Fruit fly (Drosophila melanogaster) whole organism, embryonic: Measurements from ENCODE around the gene Atac2.

Experiments
- Atf-2 ChIP-seq: fragments of 200-800 bp; sonication (Bioruptor generic); optimal IDR thresholded peaks from 2 replicates; lab custom pipeline; 2016; ENCODE audit warnings: missing biosample characterization, missing genetic modification characterization
- Awh ChIP-seq: fragments of 200-800 bp; sonication (Bioruptor generic); IDR thresholded peaks from 2 replicates; pipeline ENCODE4, ENCODE4 v1.3.6; 2022; ENCODE audit warnings: missing biosample characterization, missing genetic modification characterization
- B-H1 ChIP-seq: fragments of 200-800 bp; sonication (Bioruptor generic); IDR thresholded peaks from 3 replicates; pipeline ENCODE4 v1.3.6; 2022; ENCODE audit warnings: missing biosample characterization, missing genetic modification characterization
- Bdp1 ChIP-seq: fragments of 200-800 bp; sonication (Bioruptor generic); optimal IDR thresholded peaks from 3 replicates; lab custom pipeline; 2016; ENCODE audit warnings: missing biosample characterization, missing genetic modification characterization
- CG11723 ChIP-seq: fragments of 200-800 bp; sonication (Bioruptor generic); optimal IDR thresholded peaks from 2 replicates; lab custom pipeline; 2017; ENCODE audit warnings: missing biosample characterization, mild to moderate bottlenecking, missing genetic modification characterization
- CG14050 ChIP-seq: fragments of 200-800 bp; sonication (Bioruptor generic); IDR thresholded peaks from 3 replicates; pipeline ENCODE4 v1.3.6; 2022; ENCODE audit warnings: missing biosample characterization, missing genetic modification characterization
- CG14667 ChIP-seq: fragments of 200-800 bp; sonication (Bioruptor generic); IDR thresholded peaks from 2 replicates; pipeline ENCODE4 v1.3.6; 2022; ENCODE audit warnings: missing biosample characterization, missing genetic modification characterization
- CG16779 ChIP-seq: fragments of 200-800 bp; sonication (Bioruptor generic); IDR thresholded peaks from 2 replicates; pipeline ENCODE4 v1.3.6; 2022; ENCODE audit warnings: missing biosample characterization, missing genetic modification characterization
- CG16815 ChIP-seq: fragments of 200-800 bp; sonication (Bioruptor generic); optimal IDR thresholded peaks from 3 replicates; lab custom pipeline; 2017; ENCODE audit warnings: missing biosample characterization, mild to moderate bottlenecking, missing genetic modification characterization
- CG17328 ChIP-seq: fragments of 200-800 bp; sonication (Bioruptor generic); IDR thresholded peaks from 2 replicates; pipeline ENCODE4 v1.3.6; 2022; ENCODE audit warnings: missing biosample characterization, missing genetic modification characterization
- CG17612 ChIP-seq: fragments of 200-800 bp; sonication (Bioruptor generic); IDR thresholded peaks from 2 replicates; pipeline ENCODE4 v1.3.6; 2022; ENCODE audit warnings: missing biosample characterization, missing genetic modification characterization
- CG1792 ChIP-seq: fragments of 200-800 bp; sonication (Bioruptor generic); optimal IDR thresholded peaks from 2 replicates; lab custom pipeline; 2016; ENCODE audit warnings: missing biosample characterization, missing genetic modification characterization
- CG18619 ChIP-seq: fragments of 200-800 bp; sonication (Bioruptor generic); optimal IDR thresholded peaks from 3 replicates; lab custom pipeline; 2017; ENCODE audit warnings: missing biosample characterization, mild to moderate bottlenecking, missing genetic modification characterization
- CG2202 ChIP-seq: fragments of 200-800 bp; sonication (Bioruptor generic); optimal IDR thresholded peaks from 2 replicates; lab custom pipeline; 2018; ENCODE audit warnings: missing biosample characterization, mild to moderate bottlenecking, missing genetic modification characterization
- CG31224 ChIP-seq: fragments of 200-800 bp; sonication (Bioruptor generic); IDR thresholded peaks from 2 replicates; pipeline ENCODE4 v1.3.6; 2022; ENCODE audit warnings: missing biosample characterization, missing genetic modification characterization
- CG33557 ChIP-seq: fragments of 200-800 bp; sonication (Bioruptor generic); optimal IDR thresholded peaks from 2 replicates; lab custom pipeline; 2019; ENCODE audit warnings: missing biosample characterization, mild to moderate bottlenecking, missing genetic modification characterization, moderate library complexity
- CG3726 ChIP-seq: fragments of 200-800 bp; sonication (Bioruptor generic); IDR thresholded peaks from 3 replicates; pipeline ENCODE4, ENCODE4 v1.3.6; 2022; ENCODE audit warnings: missing biosample characterization, missing genetic modification characterization
- CG43689 ChIP-seq: fragments of 200-800 bp; sonication (Bioruptor generic); IDR thresholded peaks from 2 replicates; pipeline ENCODE4 v1.3.6; 2022; ENCODE audit warnings: missing biosample characterization, missing genetic modification characterization
- CG4707 ChIP-seq: fragments of 200-800 bp; sonication (Bioruptor generic); optimal IDR thresholded peaks from 2 replicates; lab custom pipeline; 2018; ENCODE audit warnings: missing biosample characterization, mild to moderate bottlenecking, missing genetic modification characterization, moderate library complexity
- CG5180 ChIP-seq: fragments of 200-800 bp; sonication (Bioruptor generic); optimal IDR thresholded peaks from 3 replicates; lab custom pipeline; 2017; ENCODE audit warnings: missing biosample characterization, missing genetic modification characterization, mild to moderate bottlenecking, moderate library complexity, missing genetic modification reagents
- CG7372 ChIP-seq: fragments of 200-800 bp; sonication (Bioruptor generic); IDR thresholded peaks from 2 replicates; pipeline ENCODE4 v1.3.6; 2022; ENCODE audit warnings: missing biosample characterization, missing genetic modification characterization
- CG7745 ChIP-seq: fragments of 200-800 bp; sonication (Bioruptor generic); optimal IDR thresholded peaks from 2 replicates; lab custom pipeline; 2018; ENCODE audit warnings: missing biosample characterization, mild to moderate bottlenecking, missing genetic modification characterization, moderate library complexity
- CG9215 ChIP-seq: fragments of 200-800 bp; sonication (Bioruptor generic); IDR thresholded peaks from 2 replicates; pipeline ENCODE4 v1.3.6; 2022; ENCODE audit warnings: missing biosample characterization, missing genetic modification characterization
- CG9437 ChIP-seq: fragments of 200-800 bp; sonication (Bioruptor generic); optimal IDR thresholded peaks from 2 replicates; lab custom pipeline; 2018; ENCODE audit warnings: missing biosample characterization, mild to moderate bottlenecking, missing genetic modification characterization
- CG9609 ChIP-seq: fragments of 200-800 bp; sonication (Bioruptor generic); optimal IDR thresholded peaks from 3 replicates; lab custom pipeline; 2016; ENCODE audit warnings: missing biosample characterization, missing genetic modification characterization
- Camta ChIP-seq: fragments of 200-800 bp; sonication (Bioruptor generic); optimal IDR thresholded peaks from 2 replicates; lab custom pipeline; 2016; ENCODE audit warnings: missing biosample characterization, missing genetic modification characterization
- D19A ChIP-seq: fragments of 200-800 bp; optimal IDR thresholded peaks from 3 replicates; lab custom pipeline; 2019; ENCODE audit warnings: missing biosample characterization, mild to moderate bottlenecking, missing genetic modification characterization, moderate library complexity
- HLHmδ ChIP-seq: fragments of 200-800 bp; sonication (Bioruptor generic); optimal IDR thresholded peaks from 2 replicates; lab custom pipeline; 2018; ENCODE audit warnings: missing biosample characterization, mild to moderate bottlenecking, missing genetic modification characterization, moderate library complexity
- Hey ChIP-seq: fragments of 200-800 bp; sonication (Bioruptor generic); optimal IDR thresholded peaks from 3 replicates; lab custom pipeline; 2018; ENCODE audit warnings: missing biosample characterization, mild to moderate bottlenecking, missing genetic modification characterization
- Hmr ChIP-seq: fragments of 200-800 bp; sonication (Bioruptor generic); optimal IDR thresholded peaks from 3 replicates; lab custom pipeline; 2017; ENCODE audit warnings: mild to moderate bottlenecking, missing biosample characterization, missing genetic modification reagents, missing genetic modification characterization
- Hr51 ChIP-seq, 2 experiments: fragments of 200-800 bp; sonication (Bioruptor generic); optimal IDR thresholded peaks; 2 replicates in 1 of 2; 3 replicates in 1 of 2; lab custom pipeline; 2016 to 2018; ENCODE audit warnings: missing biosample characterization in 2 of 2, missing genetic modification characterization in 2 of 2, mild to moderate bottlenecking in 1 of 2, moderate library complexity in 1 of 2
- Lhr ChIP-seq: fragments of 200-800 bp; sonication (Bioruptor generic); optimal IDR thresholded peaks from 3 replicates; lab custom pipeline; 2017; ENCODE audit warnings: mild to moderate bottlenecking, missing biosample characterization, missing genetic modification reagents, missing genetic modification characterization
- Mrtf ChIP-seq: fragments of 200-800 bp; sonication (Bioruptor generic); IDR thresholded peaks from 3 replicates; pipeline ENCODE4 v1.3.6; 2022; ENCODE audit warnings: missing biosample characterization, missing genetic modification characterization
- NC2α ChIP-seq: fragments of 200-800 bp; sonication (Bioruptor generic); optimal IDR thresholded peaks from 2 replicates; lab custom pipeline; 2016; ENCODE audit warnings: missing biosample characterization, missing genetic modification characterization
- NK7.1 ChIP-seq: fragments of 200-800 bp; sonication (Bioruptor generic); optimal IDR thresholded peaks from 3 replicates; lab custom pipeline; 2016; ENCODE audit warnings: missing biosample characterization, missing genetic modification characterization
- Nf-YA ChIP-seq: fragments of 200-800 bp; sonication (Bioruptor generic); IDR thresholded peaks from 2 replicates; pipeline ENCODE4 v1.3.6; 2022; ENCODE audit warnings: missing biosample characterization, missing genetic modification characterization
- Ssrp ChIP-seq: fragments of 200-800 bp; sonication (Bioruptor generic); optimal IDR thresholded peaks from 2 replicates; lab custom pipeline; 2018; ENCODE audit warnings: missing biosample characterization, mild to moderate bottlenecking, missing genetic modification characterization, moderate library complexity
- cato ChIP-seq: fragments of 200-800 bp; sonication (Bioruptor generic); optimal IDR thresholded peaks from 2 replicates; lab custom pipeline; 2016; ENCODE audit warnings: missing biosample characterization, missing genetic modification characterization, borderline replicate concordance
- crp ChIP-seq, 2 experiments: fragments of 200-800 bp; sonication (Bioruptor generic); optimal IDR thresholded peaks; 2 replicates in 1 of 2; 3 replicates in 1 of 2; lab custom pipeline; 2017; ENCODE audit warnings: missing biosample characterization in 2 of 2, missing genetic modification characterization in 2 of 2, mild to moderate bottlenecking in 1 of 2, moderate library complexity in 1 of 2
- fd64A ChIP-seq: fragments of 200-800 bp; sonication (Bioruptor generic); optimal IDR thresholded peaks from 3 replicates; lab custom pipeline; 2018; ENCODE audit warnings: missing biosample characterization, mild to moderate bottlenecking, missing genetic modification characterization
- inv ChIP-seq: fragments of 200-800 bp; sonication (Bioruptor generic); IDR thresholded peaks from 2 replicates; pipeline ENCODE4 v1.3.6; 2022; ENCODE audit warnings: missing biosample characterization, missing genetic modification characterization; ENCODE audit not compliant: partially characterized antibody
- kah ChIP-seq: fragments of 200-800 bp; sonication (Bioruptor generic); optimal IDR thresholded peaks from 2 replicates; lab custom pipeline; 2018; ENCODE audit warnings: missing biosample characterization, mild to moderate bottlenecking, missing genetic modification characterization
- otp ChIP-seq: fragments of 200-800 bp; sonication (Bioruptor generic); IDR thresholded peaks from 3 replicates; pipeline ENCODE4, ENCODE4 v1.3.6; 2022; ENCODE audit warnings: missing biosample characterization, missing genetic modification characterization
- pho ChIP-seq: fragments of 200-800 bp; sonication (Bioruptor generic); optimal IDR thresholded peaks from 2 replicates; lab custom pipeline; 2016; ENCODE audit warnings: missing biosample characterization, missing genetic modification characterization
- scrt ChIP-seq: fragments of 200-800 bp; sonication (Bioruptor generic); optimal IDR thresholded peaks from 2 replicates; lab custom pipeline; 2018; ENCODE audit warnings: missing biosample characterization, mild to moderate bottlenecking, missing genetic modification characterization, moderate library complexity
- slbo ChIP-seq: fragments of 200-800 bp; sonication (Bioruptor generic); IDR thresholded peaks from 2 replicates; pipeline ENCODE4 v1.3.6; 2022; ENCODE audit warnings: missing biosample characterization, missing genetic modification characterization
- sqz ChIP-seq: fragments of 200-800 bp; sonication (Bioruptor generic); optimal IDR thresholded peaks from 3 replicates; lab custom pipeline; 2018; ENCODE audit warnings: missing biosample characterization, mild to moderate bottlenecking, missing genetic modification characterization
- sr ChIP-seq: fragments of 200-800 bp; sonication (Bioruptor generic); IDR thresholded peaks from 3 replicates; pipeline ENCODE4 v1.3.6; 2022; ENCODE audit warnings: missing biosample characterization, missing genetic modification characterization
- twi ChIP-seq: fragments of 200-800 bp; optimal IDR thresholded peaks from 2 replicates; lab custom pipeline; 2019; ENCODE audit warnings: missing biosample characterization, mild to moderate bottlenecking, missing genetic modification characterization, moderate library complexity
- wek ChIP-seq: fragments of 200-800 bp; sonication (Bioruptor generic); optimal IDR thresholded peaks from 3 replicates; lab custom pipeline; 2018; ENCODE audit warnings: missing biosample characterization, mild to moderate bottlenecking, missing genetic modification characterization, moderate library complexity

The Atac2 gene

DNA sequence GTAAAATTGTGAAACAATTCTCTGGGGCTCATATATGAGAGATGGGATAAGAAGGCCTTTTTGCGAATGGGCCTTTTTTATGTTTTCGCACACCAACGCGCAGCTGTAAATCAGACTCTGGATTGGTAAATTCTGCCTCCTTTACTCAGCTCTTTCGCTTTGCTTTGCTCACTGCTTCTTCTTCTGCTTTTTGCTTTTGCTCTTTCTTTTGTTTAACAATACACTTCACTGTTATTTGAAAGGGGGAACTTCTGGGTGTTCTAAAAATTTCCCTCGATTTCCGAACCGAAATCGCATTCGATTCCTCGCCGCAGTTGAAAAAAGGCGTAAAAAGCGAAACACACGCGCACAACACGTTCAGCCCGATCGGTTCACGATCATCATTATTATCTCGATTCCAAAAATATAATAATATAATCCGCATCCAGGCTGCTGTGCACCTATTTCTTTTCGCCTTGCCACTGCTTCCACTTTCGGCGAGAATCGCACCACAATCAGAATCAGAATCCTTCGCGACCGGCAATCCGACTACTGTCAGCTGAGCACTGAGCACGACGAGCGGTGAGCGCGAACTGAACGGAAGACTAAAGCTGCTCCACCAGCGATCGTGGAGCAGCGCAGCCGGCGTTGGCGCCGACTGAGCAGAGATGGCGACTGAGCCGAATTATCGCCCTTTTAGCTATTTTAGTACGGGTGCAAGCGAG is 40.2 kb downstream of the Atac2 start (continued):
- TF ChIP-seq CG33557 (GFP tag; lab: Kevin White, UChicago) (no peak), CG14050 (GFP tag; lab: Robert Waterston, UW) (no peak), Hr51 (GFP tag; optimal IDR thresholded peaks at IDR 0.05; lab: Kevin White, UChicago) (no peak), wek (GFP tag; lab: Kevin White, UChicago) (no peak), B-H1 (GFP tag; lab: Robert Waterston, UW) (no peak; the same call in 2 of the 3 replicates), Ssrp (tag; lab: Kevin White, UChicago) (no peak), CG16815 (GFP tag; lab: Kevin White, UChicago) (no peak), HLHmδ (GFP tag; lab: Kevin White, UChicago) (peak; percentile 47), Camta (no peak), Awh (no peak), twi (tag; lab: Kevin White, UChicago) (no peak), pho (GFP tag; lab: Kevin White, UChicago) (peak; percentile 5), scrt (no peak), Hey (tag; lab: Kevin White, UChicago) (no peak), CG17328 (GFP tag; lab: Robert Waterston, UW) (peak; percentile 26; the same call in 1 of the 2 replicates), CG9437 (no peak), CG11723 (no peak), Nf-YA (GFP tag; lab: Robert Waterston, UW) (0 out of 2 replicates have a peak, but pooled peaks have one; percentile 16), CG9609 (GFP tag; lab: Kevin White, UChicago) (peak; percentile 8), cato (no peak), CG5180 (GFP tag; lab: Kevin White, UChicago) (no peak), Hmr (GFP tag; lab: Kevin White, UChicago) (no peak), Mrtf (no peak), CG18619 (GFP tag; lab: Kevin White, UChicago) (no peak), CG31224 (GFP tag; lab: Robert Waterston, UW) (no peak), slbo (GFP tag; lab: Robert Waterston, UW) (peak; percentile 40; the same call in 1 of the 2 replicates), D19A (tag; lab: Kevin White, UChicago) (peak; percentile 8), sr (0 out of 3 replicates have a peak, but pooled peaks have one; percentile 11), CG3726 (GFP tag; lab: Robert Waterston, UW) (no peak), CG2202 (tag; lab: Kevin White, UChicago) (no peak), Bdp1 (peak; percentile 22), CG14667 (no peak), CG9215 (GFP tag; lab: Robert Waterston, UW) (no peak), NK7.1 (no peak), NC2α (GFP tag; lab: Kevin White, UChicago) (no peak), CG7745 (tag; lab: Kevin White, UChicago) (no peak), CG1792 (GFP tag; lab: Kevin White, UChicago) (no peak), fd64A (GFP tag; lab: Kevin White, UChicago) (no peak), CG16779 (GFP tag; lab: Robert Waterston, UW) (no peak), Lhr (no peak), sqz (no peak), inv (GFP tag; lab: Robert Waterston, UW) (no peak), Atf-2 (GFP tag; lab: Kevin White, UChicago) (no peak), kah (GFP tag; lab: Kevin White, UChicago) (peak; percentile 13), otp (peak; percentile 39; the same call in 1 of the 3 replicates), CG17612 (GFP tag; lab: Robert Waterston, UW) (no peak), crp (GFP tag; optimal IDR thresholded peaks at IDR 0.05; lab: Kevin White, UChicago) (no peak), CG43689 (no peak), CG4707 (GFP tag; lab: Kevin White, UChicago) (no peak), CG7372 (GFP tag; lab: Robert Waterston, UW) (0 out of 2 replicates have a peak, but pooled peaks have one; percentile 19)
